Worm (Caenorhabditis elegans) whole organism, L3 larva: Measurements from ENCODE around the gene D2045.9.
A peak's percentile ranks its signal among the peaks of the same experiment; 100 is the strongest.

Experiments used
- R02D3.7 ChIP-seq: fragments of 150-350 bp; optimal IDR thresholded peaks from 2 replicates; lab custom pipeline; 2014; ENCODE audit warnings: missing biosample characterization, missing genetic modification characterization
- ZK546.5 ChIP-seq: sonication (generic microtip); optimal IDR thresholded peaks from 2 replicates; lab custom pipeline; 2017; ENCODE audit warnings: missing biosample characterization, missing genetic modification characterization
- aly-2 ChIP-seq: fragments of 150-350 bp; optimal IDR thresholded peaks from 2 replicates; lab custom pipeline; 2014; ENCODE audit warnings: missing biosample characterization, missing genetic modification characterization
- ama-1 ChIP-seq: fragments of 150-350 bp; optimal IDR thresholded peaks from 2 replicates; lab custom pipeline; 2018
- ceh-16 ChIP-seq: sonication (generic microtip); optimal IDR thresholded peaks from 2 replicates; lab custom pipeline; 2017; ENCODE audit warnings: missing biosample characterization, missing genetic modification characterization
- ceh-28 ChIP-seq: fragments of 150-350 bp; optimal IDR thresholded peaks from 2 replicates; lab custom pipeline; 2014; ENCODE audit warnings: missing biosample characterization, missing genetic modification reagents, missing genetic modification characterization
- ceh-82 ChIP-seq: fragments of 150-350 bp; optimal IDR thresholded peaks from 2 replicates; lab custom pipeline; 2014; ENCODE audit warnings: missing biosample characterization, missing genetic modification characterization
- ceh-9 ChIP-seq: sonication (generic microtip); optimal IDR thresholded peaks from 2 replicates; lab custom pipeline; 2018; ENCODE audit warnings: missing biosample characterization, missing genetic modification characterization
- daf-12 ChIP-seq: fragments of 150-350 bp; optimal IDR thresholded peaks from 2 replicates; lab custom pipeline; 2014; ENCODE audit warnings: missing biosample characterization, missing genetic modification reagents, missing genetic modification characterization
- egl-27 ChIP-seq: sonication (generic microtip); optimal IDR thresholded peaks from 4 replicates; lab custom pipeline; 2017; ENCODE audit warnings: missing biosample characterization, missing genetic modification reagents, missing genetic modification characterization
- egl-5 ChIP-seq: fragments of 150-350 bp; optimal IDR thresholded peaks from 2 replicates; lab custom pipeline; 2017; ENCODE audit warnings: missing biosample characterization, missing genetic modification reagents, missing genetic modification characterization, inconsistent platforms
- elt-1 ChIP-seq: fragments of 150-350 bp; optimal IDR thresholded peaks from 2 replicates; lab custom pipeline; 2014; ENCODE audit warnings: missing biosample characterization, missing genetic modification characterization
- elt-2 ChIP-seq: sonication (generic microtip); optimal IDR thresholded peaks from 2 replicates; lab custom pipeline; 2016; ENCODE audit warnings: missing genetic modification reagents, mild to moderate bottlenecking, missing genetic modification characterization, missing compliant biosample characterization
- elt-3 ChIP-seq, 3 experiments: fragments of 150-350 bp in 1 of 3; sonication (generic microtip) in 2 of 3; optimal IDR thresholded peaks; 2 replicates in 2 of 3; 4 replicates in 1 of 3; lab custom pipeline; 2014 to 2017; ENCODE audit warnings: missing biosample characterization in 3 of 3, missing genetic modification characterization in 3 of 3
- eor-1 ChIP-seq, 2 experiments: fragments of 150-350 bp; optimal IDR thresholded peaks; 2 replicates each; lab custom pipeline; 2014 to 2018; ENCODE audit warnings: missing biosample characterization in 2 of 2, missing genetic modification characterization in 2 of 2
- fkh-10 ChIP-seq: sonication (generic microtip); optimal IDR thresholded peaks from 2 replicates; lab custom pipeline; 2017; ENCODE audit warnings: missing biosample characterization, missing genetic modification reagents, missing genetic modification characterization
- fkh-2 ChIP-seq: fragments of 150-350 bp; optimal IDR thresholded peaks from 2 replicates; lab custom pipeline; 2014; ENCODE audit warnings: missing biosample characterization, missing genetic modification reagents, missing genetic modification characterization
- fos-1 ChIP-seq: fragments of 150-350 bp; optimal IDR thresholded peaks from 2 replicates; lab custom pipeline; 2014; ENCODE audit warnings: missing biosample characterization, missing genetic modification characterization
- hmg-11 ChIP-seq: sonication (generic microtip); optimal IDR thresholded peaks from 2 replicates; lab custom pipeline; 2016; ENCODE audit warnings: missing genetic modification characterization, missing compliant biosample characterization
- jun-1 ChIP-seq: fragments of 150-350 bp; optimal IDR thresholded peaks from 2 replicates; lab custom pipeline; 2014; ENCODE audit warnings: missing biosample characterization, missing genetic modification reagents, missing genetic modification characterization
- lin-15B ChIP-seq: fragments of 150-350 bp; optimal IDR thresholded peaks from 2 replicates; lab custom pipeline; 2014; ENCODE audit warnings: missing biosample characterization, missing genetic modification characterization
- lin-39 ChIP-seq: fragments of 150-350 bp; optimal IDR thresholded peaks from 2 replicates; lab custom pipeline; 2018; ENCODE audit warnings: missing biosample characterization, missing genetic modification reagents, missing genetic modification characterization
- lsy-12 ChIP-seq: sonication (generic microtip); optimal IDR thresholded peaks from 2 replicates; lab custom pipeline; 2016; ENCODE audit warnings: mild to moderate bottlenecking, missing genetic modification characterization, missing compliant biosample characterization
- mdl-1 ChIP-seq: fragments of 150-350 bp; optimal IDR thresholded peaks from 2 replicates; lab custom pipeline; 2014; ENCODE audit warnings: missing biosample characterization, missing genetic modification characterization
- mml-1 ChIP-seq: fragments of 150-350 bp; sonication (generic microtip); optimal IDR thresholded peaks from 3 replicates; lab custom pipeline; 2014; ENCODE audit warnings: missing biosample characterization, missing genetic modification characterization
- nfya-1 ChIP-seq: sonication (generic microtip); optimal IDR thresholded peaks from 2 replicates; lab custom pipeline; 2017; ENCODE audit warnings: missing genetic modification characterization, mild to moderate bottlenecking, missing compliant biosample characterization, antibody characterized with exemption, moderate library complexity; ENCODE audit not compliant: insufficient read depth
- nhr-11 ChIP-seq: fragments of 150-350 bp; optimal IDR thresholded peaks from 2 replicates; lab custom pipeline; 2014; ENCODE audit warnings: missing biosample characterization, missing genetic modification characterization
- nhr-12 ChIP-seq: fragments of 150-350 bp; optimal IDR thresholded peaks from 2 replicates; lab custom pipeline; 2014; ENCODE audit warnings: missing biosample characterization, missing genetic modification characterization
- nhr-23 ChIP-seq: fragments of 150-350 bp; optimal IDR thresholded peaks from 2 replicates; lab custom pipeline; 2014; ENCODE audit warnings: missing biosample characterization, missing genetic modification reagents, missing genetic modification characterization
- nhr-237 ChIP-seq: fragments of 150-350 bp; optimal IDR thresholded peaks from 2 replicates; lab custom pipeline; 2014; ENCODE audit warnings: missing biosample characterization, missing genetic modification characterization
- nhr-25 ChIP-seq: sonication (generic microtip); optimal IDR thresholded peaks from 2 replicates; lab custom pipeline; 2017; ENCODE audit warnings: missing biosample characterization, missing genetic modification characterization
- nhr-28 ChIP-seq: fragments of 150-350 bp; optimal IDR thresholded peaks from 2 replicates; lab custom pipeline; 2014; ENCODE audit warnings: missing biosample characterization, missing genetic modification characterization
- nhr-43 ChIP-seq: sonication (generic microtip); optimal IDR thresholded peaks from 2 replicates; lab custom pipeline; 2016; ENCODE audit warnings: mild to moderate bottlenecking, missing genetic modification characterization, missing compliant biosample characterization; ENCODE audit not compliant: poor library complexity, severe bottlenecking
- nhr-67 ChIP-seq: fragments of 150-350 bp; optimal IDR thresholded peaks from 2 replicates; lab custom pipeline; 2014; ENCODE audit warnings: missing biosample characterization, missing genetic modification characterization
- nhr-76 ChIP-seq: fragments of 150-350 bp; sonication (generic microtip); optimal IDR thresholded peaks from 5 replicates; lab custom pipeline; 2014; ENCODE audit warnings: missing biosample characterization, missing genetic modification characterization
- nhr-77 ChIP-seq: fragments of 150-350 bp; optimal IDR thresholded peaks from 2 replicates; lab custom pipeline; 2014; ENCODE audit warnings: missing biosample characterization, missing genetic modification characterization
- pha-4 ChIP-seq: fragments of 150-350 bp; optimal IDR thresholded peaks from 2 replicates; lab custom pipeline; 2014; ENCODE audit warnings: missing biosample characterization, missing genetic modification reagents, missing genetic modification characterization
- pqm-1 ChIP-seq: fragments of 150-350 bp; optimal IDR thresholded peaks from 2 replicates; lab custom pipeline; 2017; ENCODE audit warnings: missing biosample characterization, missing genetic modification characterization, inconsistent platforms
- sea-2 ChIP-seq: fragments of 150-350 bp; sonication (generic microtip); optimal IDR thresholded peaks from 4 replicates; lab custom pipeline; 2014; ENCODE audit warnings: missing biosample characterization, missing genetic modification reagents, missing genetic modification characterization
- skn-1 ChIP-seq: fragments of 150-350 bp; optimal IDR thresholded peaks from 2 replicates; lab custom pipeline; 2014; ENCODE audit warnings: missing biosample characterization, missing genetic modification characterization
- snpc-4 ChIP-seq: fragments of 150-350 bp; optimal IDR thresholded peaks from 2 replicates; lab custom pipeline; 2014; ENCODE audit warnings: missing biosample characterization, missing genetic modification characterization
- tbx-2 ChIP-seq: sonication (generic microtip); optimal IDR thresholded peaks from 2 replicates; lab custom pipeline; 2016; ENCODE audit warnings: mild to moderate bottlenecking, missing genetic modification characterization, missing compliant biosample characterization
- unc-39 ChIP-seq: sonication (generic microtip); optimal IDR thresholded peaks from 4 replicates; lab custom pipeline; 2017; ENCODE audit warnings: missing biosample characterization, missing genetic modification characterization
- unc-62 ChIP-seq: fragments of 150-350 bp; sonication (generic microtip); optimal IDR thresholded peaks from 4 replicates; lab custom pipeline; 2014; ENCODE audit warnings: missing biosample characterization, missing genetic modification reagents, missing genetic modification characterization
- zag-1 ChIP-seq: fragments of 150-350 bp; optimal IDR thresholded peaks from 2 replicates; lab custom pipeline; 2014; ENCODE audit warnings: missing biosample characterization, missing genetic modification characterization
- ztf-11 ChIP-seq: fragments of 150-350 bp; optimal IDR thresholded peaks from 2 replicates; lab custom pipeline; 2014; ENCODE audit warnings: missing biosample characterization, missing genetic modification characterization
- ztf-4 ChIP-seq: fragments of 150-350 bp; optimal IDR thresholded peaks from 2 replicates; lab custom pipeline; 2014; ENCODE audit warnings: missing biosample characterization, missing genetic modification characterization

The D2045.9 gene

ce11 chrIII:10462935-10463548, 12.0 kb upstream of the D2045.9 start:
- TF ChIP-seq nhr-23 (tag; lab: Kevin White, UChicago) (peak; percentile 55), nhr-25 (tag; lab: Kevin White, UChicago) (no peak)

- TF ChIP-seq fos-1 (tag; lab: Kevin White, UChicago) (no peak), R02D3.7 (tag; lab: Kevin White, UChicago) (no peak), nfya-1 (tag; lab: Kevin White, UChicago) (peak; percentile 32), lin-15B (tag; lab: Kevin White, UChicago) (no peak), unc-39 (no peak), nhr-76 (tag; lab: Kevin White, UChicago) (no peak), nhr-25 (tag; lab: Kevin White, UChicago) (peak; percentile 70), lin-39 (tag; lab: Kevin White, UChicago) (no peak), elt-2 (peak; percentile 32), ZK546.5 (no peak), ceh-16 (tag; lab: Kevin White, UChicago) (no peak), aly-2 (tag; lab: Kevin White, UChicago) (no peak), ama-1 (lab: Kevin White, UChicago) (peak; percentile 36), daf-12 (tag; lab: Kevin White, UChicago) (no peak), mml-1 (tag; lab: Kevin White, UChicago) (no peak), nhr-77 (tag; lab: Kevin White, UChicago) (no peak), nhr-28 (tag; lab: Kevin White, UChicago) (no peak), nhr-237 (tag; lab: Kevin White, UChicago) (no peak), nhr-12 (tag; lab: Kevin White, UChicago) (no peak), egl-5 (tag; lab: Kevin White, UChicago) (no peak), unc-62 (GFP tag; lab: Kevin White, UChicago) (no peak), nhr-23 (tag; lab: Kevin White, UChicago) (peak; percentile 67), skn-1 (tag; lab: Kevin White, UChicago) (peak; percentile 44), ztf-11 (no peak), jun-1 (tag; lab: Kevin White, UChicago) (peak; percentile 18), nhr-43 (tag; lab: Kevin White, UChicago) (no peak), hmg-11 (no peak), ceh-28 (tag; lab: Kevin White, UChicago) (peak; percentile 84), elt-3 (tag; optimal IDR thresholded peaks at IDR 0.05; lab: Kevin White, UChicago) (no peak), snpc-4 (tag; lab: Kevin White, UChicago) (no peak), mdl-1 (tag; lab: Kevin White, UChicago) (no peak), fkh-2 (tag; lab: Kevin White, UChicago) (no peak), nhr-67 (no peak), eor-1 (tag; optimal IDR thresholded peaks at IDR 0.05; lab: Kevin White, UChicago) (no peak), ceh-9 (tag; lab: Kevin White, UChicago) (no peak), elt-1 (no peak), tbx-2 (tag; lab: Kevin White, UChicago) (no peak), pha-4 (tag; lab: Kevin White, UChicago) (peak; percentile 70), lsy-12 (tag; lab: Kevin White, UChicago) (no peak), fkh-10 (no peak), zag-1 (no peak), ztf-4 (no peak), egl-27 (tag; lab: Kevin White, UChicago) (no peak), ceh-82 (tag; lab: Kevin White, UChicago) (no peak), pqm-1 (tag; lab: Kevin White, UChicago) (peak; percentile 69), nhr-11 (tag; lab: Kevin White, UChicago) (no peak), sea-2 (GFP tag; lab: Kevin White, UChicago) (no peak)
- TF ChIP-seq, all 47 proteins: peak for 10
Measured at ce11 chrIII:10463653-10464052, 11.4 kb upstream of the D2045.9 start.
